Fruit fly (Drosophila melanogaster) whole organism, embryonic: ENCODE results near the gene CG14237.
A peak's percentile ranks its signal among the peaks of the same experiment; 100 is the strongest.

Source experiments
- Awh ChIP-seq: fragments of 200-800 bp; sonication (Bioruptor generic); IDR thresholded peaks from 2 replicates; pipeline ENCODE4, ENCODE4 v1.3.6; 2022; ENCODE audit warnings: missing biosample characterization, missing genetic modification characterization
- CG10147 ChIP-seq: fragments of 200-800 bp; sonication (Bioruptor generic); optimal IDR thresholded peaks from 2 replicates; lab custom pipeline; 2019; ENCODE audit warnings: missing biosample characterization, mild to moderate bottlenecking, missing genetic modification characterization, moderate library complexity
- CG10543 ChIP-seq: fragments of 200-800 bp; sonication (Bioruptor generic); optimal IDR thresholded peaks from 3 replicates; lab custom pipeline; 2017; ENCODE audit warnings: missing biosample characterization, mild to moderate bottlenecking, missing genetic modification characterization, moderate library complexity
- CG11247 ChIP-seq: fragments of 200-800 bp; sonication (Bioruptor generic); IDR thresholded peaks from 2 replicates; pipeline ENCODE4 v1.3.6; 2022; ENCODE audit warnings: missing biosample characterization, missing genetic modification characterization
- CG12769 ChIP-seq: fragments of 200-800 bp; sonication (Bioruptor generic); optimal IDR thresholded peaks from 2 replicates; lab custom pipeline; 2019; ENCODE audit warnings: missing biosample characterization, mild to moderate bottlenecking, missing genetic modification characterization, moderate library complexity
- CG13287 ChIP-seq: fragments of 200-800 bp; sonication (Bioruptor generic); IDR thresholded peaks from 2 replicates; pipeline ENCODE4 v1.3.6; 2022; ENCODE audit warnings: missing biosample characterization, missing genetic modification characterization; ENCODE audit not compliant: partially characterized antibody
- CG15269 ChIP-seq: fragments of 200-800 bp; sonication (Bioruptor generic); optimal IDR thresholded peaks from 2 replicates; lab custom pipeline; 2018; ENCODE audit warnings: missing biosample characterization, mild to moderate bottlenecking, missing genetic modification characterization, moderate library complexity
- CG1529 ChIP-seq: fragments of 200-800 bp; sonication (Bioruptor generic); optimal IDR thresholded peaks from 3 replicates; lab custom pipeline; 2018; ENCODE audit warnings: missing biosample characterization, missing genetic modification characterization
- CG17328 ChIP-seq: fragments of 200-800 bp; sonication (Bioruptor generic); IDR thresholded peaks from 2 replicates; pipeline ENCODE4 v1.3.6; 2022; ENCODE audit warnings: missing biosample characterization, missing genetic modification characterization
- CG17612 ChIP-seq: fragments of 200-800 bp; sonication (Bioruptor generic); IDR thresholded peaks from 2 replicates; pipeline ENCODE4 v1.3.6; 2022; ENCODE audit warnings: missing biosample characterization, missing genetic modification characterization
- CG2199 ChIP-seq: fragments of 200-800 bp; sonication (Bioruptor generic); IDR thresholded peaks from 3 replicates; pipeline ENCODE4 v1.3.6; 2022; ENCODE audit warnings: missing biosample characterization, missing genetic modification characterization
- CG30020 ChIP-seq: fragments of 200-800 bp; optimal IDR thresholded peaks from 2 replicates; lab custom pipeline; 2019; ENCODE audit warnings: missing biosample characterization, mild to moderate bottlenecking, missing genetic modification characterization, moderate library complexity
- CG30431 ChIP-seq: fragments of 200-800 bp; sonication (Bioruptor generic); optimal IDR thresholded peaks from 2 replicates; lab custom pipeline; 2017; ENCODE audit warnings: missing biosample characterization, missing genetic modification characterization
- CG3163 ChIP-seq: fragments of 200-800 bp; sonication (Bioruptor generic); optimal IDR thresholded peaks from 3 replicates; lab custom pipeline; 2016; ENCODE audit warnings: missing biosample characterization, missing genetic modification characterization
- CG32767 ChIP-seq: fragments of 200-800 bp; sonication (Bioruptor generic); IDR thresholded peaks from 2 replicates; pipeline ENCODE4 v1.3.6; 2022; ENCODE audit warnings: missing biosample characterization, missing genetic modification characterization
- CG34422 ChIP-seq: fragments of 200-800 bp; sonication (Bioruptor generic); IDR thresholded peaks from 3 replicates; pipeline ENCODE4 v1.3.6; 2022; ENCODE audit warnings: missing biosample characterization, missing genetic modification characterization
- CG3847 ChIP-seq: fragments of 200-800 bp; sonication (Bioruptor generic); IDR thresholded peaks from 2 replicates; pipeline ENCODE4 v1.3.6; 2022; ENCODE audit warnings: missing biosample characterization, missing genetic modification characterization
- CG42726 ChIP-seq: fragments of 200-800 bp; sonication (Bioruptor generic); IDR thresholded peaks from 2 replicates; pipeline ENCODE4 v1.3.6; 2022; ENCODE audit warnings: missing biosample characterization, missing genetic modification characterization; ENCODE audit not compliant: partially characterized antibody
- CG5245 ChIP-seq: fragments of 200-800 bp; sonication (Bioruptor generic); optimal IDR thresholded peaks from 3 replicates; lab custom pipeline; 2016; ENCODE audit warnings: missing biosample characterization, missing genetic modification characterization
- CG6791 ChIP-seq: fragments of 200-800 bp; sonication (Bioruptor generic); IDR thresholded peaks from 3 replicates; pipeline ENCODE4 v1.3.6; 2022; ENCODE audit warnings: missing biosample characterization, missing genetic modification characterization; ENCODE audit not compliant: partially characterized antibody
- CG6854 ChIP-seq: fragments of 200-800 bp; sonication (Bioruptor generic); optimal IDR thresholded peaks from 3 replicates; lab custom pipeline; 2017; ENCODE audit warnings: missing biosample characterization, mild to moderate bottlenecking, missing genetic modification characterization
- CG9932 ChIP-seq: fragments of 200-800 bp; sonication (Bioruptor generic); IDR thresholded peaks from 2 replicates; pipeline ENCODE4 v1.3.6; 2022; ENCODE audit warnings: missing biosample characterization, missing genetic modification characterization
- CkIIα-i1 ChIP-seq: fragments of 200-800 bp; sonication (Bioruptor generic); IDR thresholded peaks from 2 replicates; pipeline ENCODE4 v1.3.6; 2022; ENCODE audit warnings: missing biosample characterization, missing genetic modification characterization
- Deaf1 ChIP-seq: fragments of 200-800 bp; optimal IDR thresholded peaks from 3 replicates; lab custom pipeline; 2019; ENCODE audit warnings: missing biosample characterization, mild to moderate bottlenecking, missing genetic modification characterization, moderate library complexity
- E2f2 ChIP-seq: fragments of 200-800 bp; sonication (Bioruptor generic); IDR thresholded peaks from 2 replicates; pipeline ENCODE4 v1.3.6; 2022; ENCODE audit warnings: missing biosample characterization, missing genetic modification characterization
- ERR ChIP-seq: fragments of 200-800 bp; sonication (Bioruptor generic); optimal IDR thresholded peaks from 2 replicates; lab custom pipeline; 2016; ENCODE audit warnings: missing biosample characterization, missing genetic modification characterization
- Ets65A ChIP-seq: fragments of 200-800 bp; sonication (Bioruptor generic); peaks from one replicate; lab custom pipeline; 2016; ENCODE audit warnings: missing biosample characterization, missing genetic modification characterization
- NK7.1 ChIP-seq: fragments of 200-800 bp; sonication (Bioruptor generic); optimal IDR thresholded peaks from 3 replicates; lab custom pipeline; 2016; ENCODE audit warnings: missing biosample characterization, missing genetic modification characterization
- Opbp ChIP-seq: fragments of 200-800 bp; sonication (Bioruptor generic); IDR thresholded peaks from 3 replicates; pipeline ENCODE4 v1.3.6; 2022; ENCODE audit warnings: missing biosample characterization, missing genetic modification characterization; ENCODE audit not compliant: partially characterized antibody
- Poxn ChIP-seq: fragments of 200-800 bp; sonication (Bioruptor generic); IDR thresholded peaks from 2 replicates; pipeline ENCODE4 v1.3.6; 2022; ENCODE audit warnings: missing biosample characterization, missing genetic modification characterization
- Scr ChIP-seq: fragments of 200-800 bp; sonication (Bioruptor generic); IDR thresholded peaks from 2 replicates; pipeline ENCODE4 v1.3.6; 2022; ENCODE audit warnings: missing biosample characterization, missing genetic modification characterization; ENCODE audit not compliant: partially characterized antibody
- amos ChIP-seq: fragments of 200-800 bp; sonication (Bioruptor generic); IDR thresholded peaks from 2 replicates; pipeline ENCODE4 v1.3.6; 2022; ENCODE audit warnings: missing biosample characterization, missing genetic modification characterization; ENCODE audit not compliant: partially characterized antibody
- bigmax ChIP-seq: fragments of 200-800 bp; sonication (Bioruptor generic); optimal IDR thresholded peaks from 2 replicates; lab custom pipeline; 2018; ENCODE audit warnings: missing biosample characterization, mild to moderate bottlenecking, missing genetic modification characterization
- btn ChIP-seq: fragments of 200-800 bp; sonication (Bioruptor generic); optimal IDR thresholded peaks from 2 replicates; lab custom pipeline; 2016; ENCODE audit warnings: missing biosample characterization, missing genetic modification characterization
- chinmo ChIP-seq: fragments of 200-800 bp; sonication (Bioruptor generic); IDR thresholded peaks from 4 replicates; pipeline ENCODE4 v1.3.6; 2022; ENCODE audit warnings: missing biosample characterization, missing genetic modification characterization; ENCODE audit not compliant: partially characterized antibody
- ci ChIP-seq: fragments of 200-800 bp; sonication (Bioruptor generic); IDR thresholded peaks from 3 replicates; pipeline ENCODE4 v1.3.6; 2022; ENCODE audit warnings: missing biosample characterization, missing genetic modification characterization
- cwo ChIP-seq: fragments of 200-800 bp; sonication (Bioruptor generic); optimal IDR thresholded peaks from 3 replicates; lab custom pipeline; 2017; ENCODE audit warnings: missing biosample characterization, missing genetic modification characterization, mild to moderate bottlenecking, moderate library complexity, missing genetic modification reagents
- grn ChIP-seq: fragments of 200-800 bp; sonication (Bioruptor generic); optimal IDR thresholded peaks from 3 replicates; lab custom pipeline; 2017; ENCODE audit warnings: missing biosample characterization, missing genetic modification characterization
- hb ChIP-seq: fragments of 200-800 bp; sonication (Bioruptor generic); IDR thresholded peaks from 3 replicates; pipeline ENCODE4 v1.3.6; 2022; ENCODE audit warnings: missing biosample characterization, missing genetic modification characterization; ENCODE audit not compliant: partially characterized antibody
- kni ChIP-seq: fragments of 200-800 bp; sonication (Bioruptor generic); optimal IDR thresholded peaks from 3 replicates; lab custom pipeline; 2017; ENCODE audit warnings: mild to moderate bottlenecking, missing biosample characterization, missing genetic modification reagents, missing genetic modification characterization
- scrt ChIP-seq: fragments of 200-800 bp; sonication (Bioruptor generic); optimal IDR thresholded peaks from 2 replicates; lab custom pipeline; 2018; ENCODE audit warnings: missing biosample characterization, mild to moderate bottlenecking, missing genetic modification characterization, moderate library complexity
- sens ChIP-seq: fragments of 200-800 bp; sonication (Bioruptor generic); peaks from one replicate; lab custom pipeline; 2016; ENCODE audit warnings: missing biosample characterization, missing genetic modification characterization
- sna ChIP-seq: fragments of 200-800 bp; sonication (Bioruptor generic); IDR thresholded peaks from 2 replicates; pipeline ENCODE4 v1.3.6; 2022; ENCODE audit warnings: missing biosample characterization, missing genetic modification characterization; ENCODE audit not compliant: partially characterized antibody
- sr ChIP-seq: fragments of 200-800 bp; sonication (Bioruptor generic); IDR thresholded peaks from 3 replicates; pipeline ENCODE4 v1.3.6; 2022; ENCODE audit warnings: missing biosample characterization, missing genetic modification characterization
- unpg ChIP-seq: fragments of 200-800 bp; sonication (Bioruptor generic); optimal IDR thresholded peaks from 3 replicates; lab custom pipeline; 2018; ENCODE audit warnings: missing biosample characterization, mild to moderate bottlenecking, missing genetic modification characterization, moderate library complexity
- vvl ChIP-seq: fragments of 200-800 bp; sonication (Bioruptor generic); IDR thresholded peaks from 2 replicates; pipeline ENCODE4 v1.3.6; 2022; ENCODE audit warnings: missing biosample characterization, missing genetic modification characterization
- wdn ChIP-seq: fragments of 200-800 bp; sonication (Bioruptor generic); IDR thresholded peaks from 2 replicates; pipeline ENCODE4 v1.3.6; 2022; ENCODE audit warnings: missing biosample characterization, missing genetic modification characterization

The CG14237 gene

DNA sequence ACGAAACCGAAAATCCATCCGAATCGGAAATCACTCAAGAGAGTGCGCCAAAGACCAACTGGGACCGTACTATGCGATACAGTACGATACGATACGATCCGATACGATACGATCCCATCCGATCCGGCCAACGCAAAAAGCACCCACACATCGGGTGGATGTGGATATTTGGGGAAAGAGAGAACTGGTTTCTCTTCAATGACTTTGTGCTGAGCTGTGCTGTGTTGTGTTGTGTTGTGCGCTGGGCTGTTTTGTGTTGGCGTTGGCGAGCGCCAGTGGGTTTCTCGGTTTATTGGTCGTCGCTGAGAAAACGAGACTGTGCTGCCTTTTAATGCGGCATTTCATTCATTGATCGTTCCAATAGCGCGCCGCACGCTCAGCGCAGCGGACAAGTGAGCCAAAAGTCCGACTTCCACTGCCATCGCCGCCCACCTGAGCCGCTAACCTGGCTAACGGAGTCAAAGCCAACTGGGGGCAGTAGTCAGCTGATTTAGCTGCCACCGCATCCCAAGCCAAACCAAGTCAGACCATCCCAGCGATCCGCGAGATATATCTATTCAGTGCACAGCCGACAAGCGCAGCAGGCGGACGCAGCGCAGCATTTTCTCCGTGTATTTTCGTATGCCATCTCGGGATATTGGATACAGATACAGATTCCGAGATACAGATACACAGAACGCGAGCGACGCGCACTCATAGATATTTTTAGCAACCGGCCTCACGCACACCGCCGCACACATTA, 16.1 kb upstream of the CG14237 start, which contains the start of gene tx (continued):
- no peak for TF ChIP-seq NK7.1
- no peak for TF ChIP-seq CG1529 (GFP tag; lab: Kevin White, UChicago)
- peak; percentile 77; the same call in 1 of the 4 replicates for TF ChIP-seq chinmo
- TF ChIP-seq CG15269: peak; percentile 20
- TF ChIP-seq CG17328 (GFP tag; lab: Robert Waterston, UW): no peak
- 0 out of 3 replicates have a peak, but pooled peaks have one; percentile 7 for TF ChIP-seq CG6791 (GFP tag; lab: Robert Waterston, UW)
- TF ChIP-seq amos (GFP tag; lab: Robert Waterston, UW): peak; percentile 29; the same call in 1 of the 2 replicates
- peak; percentile 98 for TF ChIP-seq sr (GFP tag; lab: Robert Waterston, UW)
- peak; percentile 4 for TF ChIP-seq CG10147 (GFP tag; lab: Kevin White, UChicago)
- 0 out of 3 replicates have a peak, but pooled peaks have one; percentile 47 for TF ChIP-seq hb (GFP tag; lab: Robert Waterston, UW)
- 0 out of 2 replicates have a peak, but pooled peaks have one; percentile 31 for TF ChIP-seq CG11247
- TF ChIP-seq ERR: no peak
- peak; percentile 60 for TF ChIP-seq CG32767
- TF ChIP-seq scrt (GFP tag; lab: Kevin White, UChicago): no peak
- TF ChIP-seq CG2199 (GFP tag; lab: Robert Waterston, UW): peak; percentile 86
- TF ChIP-seq CG6854: no peak
- 0 out of 2 replicates have a peak, but pooled peaks have one; percentile 46 for TF ChIP-seq sna (GFP tag; lab: Robert Waterston, UW)
- TF ChIP-seq CG9932 (GFP tag; lab: Robert Waterston, UW): peak; percentile 40; the same call in 1 of the 2 replicates
- 0 out of 2 replicates have a peak, but pooled peaks have one; percentile 20 for TF ChIP-seq E2f2 (GFP tag; lab: Robert Waterston, UW)
- TF ChIP-seq Awh (GFP tag; lab: Robert Waterston, UW): peak; percentile 46; the same call in 1 of the 2 replicates
- 0 out of 2 replicates have a peak, but pooled peaks have one; percentile 20 for TF ChIP-seq CG13287 (GFP tag; lab: Robert Waterston, UW)
- TF ChIP-seq CG12769: peak; percentile 85
- TF ChIP-seq CG34422 (GFP tag; lab: Robert Waterston, UW): 0 out of 3 replicates have a peak, but pooled peaks have one; percentile 36
- TF ChIP-seq CG5245 (GFP tag; lab: Kevin White, UChicago): no peak
- TF ChIP-seq ci: peak; percentile 13; the same call in 1 of the 3 replicates
- no peak for TF ChIP-seq wdn (GFP tag; lab: Robert Waterston, UW)
- peak; percentile 46 for TF ChIP-seq cwo (GFP tag; lab: Kevin White, UChicago)
- TF ChIP-seq Opbp (GFP tag; lab: Robert Waterston, UW): no peak; the same call in 2 of the 3 replicates
- TF ChIP-seq btn (GFP tag; lab: Kevin White, UChicago): no peak
- TF ChIP-seq vvl: peak; percentile 40
- no peak for TF ChIP-seq Ets65A (GFP tag; lab: Kevin White, UChicago)
- no peak for TF ChIP-seq unpg (GFP tag; lab: Kevin White, UChicago)
- no peak for TF ChIP-seq CG30020 (tag; lab: Kevin White, UChicago)
- TF ChIP-seq CG42726 (GFP tag; lab: Robert Waterston, UW): no peak
- TF ChIP-seq CG30431 (GFP tag; lab: Kevin White, UChicago): no peak
- TF ChIP-seq Deaf1: peak; percentile 89
- TF ChIP-seq CG17612: no peak
- peak; percentile 70 for TF ChIP-seq sens
- TF ChIP-seq Scr: peak; percentile 18; the same call in 1 of the 2 replicates
- TF ChIP-seq grn (GFP tag; lab: Kevin White, UChicago): peak; percentile 51
- 0 out of 2 replicates have a peak, but pooled peaks have one; percentile 5 for TF ChIP-seq CG3847 (GFP tag; lab: Robert Waterston, UW)
- TF ChIP-seq bigmax (GFP tag; lab: Kevin White, UChicago): no peak
- peak; percentile 69 for TF ChIP-seq kni (GFP tag; lab: Kevin White, UChicago)
- no peak for TF ChIP-seq Poxn (GFP tag; lab: Robert Waterston, UW)
- peak; percentile 63 for TF ChIP-seq CG10543 (GFP tag; lab: Kevin White, UChicago)
- no peak for TF ChIP-seq CkIIα-i1 (GFP tag; lab: Robert Waterston, UW)
- TF ChIP-seq CG3163 (GFP tag; lab: Kevin White, UChicago): peak; percentile 92
